Worm (Caenorhabditis elegans): ENCODE data around the gene plc-2.
A peak's percentile ranks its signal among the peaks of the same experiment; 100 is the strongest.

Gene plc-2

DNA sequence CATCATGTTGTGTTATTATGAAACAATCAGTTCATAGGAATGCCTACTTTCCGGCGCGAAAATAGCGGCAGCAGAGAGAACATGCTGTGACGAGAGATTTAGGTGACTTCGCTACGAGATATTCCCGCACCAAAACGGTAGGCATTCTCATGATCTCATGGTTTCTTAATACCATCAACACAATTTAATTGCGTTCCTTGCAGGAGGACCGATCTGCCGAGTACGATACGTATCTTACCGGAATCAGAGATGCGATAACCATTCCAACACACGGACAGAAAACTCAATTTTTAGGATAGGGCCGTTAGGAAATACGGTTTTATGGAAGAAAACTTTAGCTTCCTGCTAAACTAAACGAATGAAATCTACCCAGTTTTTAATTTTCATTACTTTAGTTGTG lies 43.6 kb upstream of the plc-2 start, which contains the start of gene T09F5.1:
Gene T09F5.1 (plus strand): TSS at position 301 of the 400 bp plus-strand sequence.
- TF ChIP-seq tra-1 (GFP tag; IDR thresholded peaks at IDR 0.05) (no peak), nhr-111 (GFP tag; optimal IDR thresholded peaks at IDR 0.05) (no peak), snpc-4 (tag; optimal IDR thresholded peaks at IDR 0.05) (no peak), aha-1 (tag) (no peak), mes-2 (tag; optimal IDR thresholded peaks at IDR 0.05; ENCODE audit: poor library complexity, severe bottlenecking) (no peak), R02D3.7 (tag; optimal IDR thresholded peaks at IDR 0.05) (no peak), tag-97 (GFP tag; IDR thresholded peaks at IDR 0.05) (no peak), hlh-11 (tag; optimal IDR thresholded peaks at IDR 0.05) (no peak), dve-1 (tag; optimal IDR thresholded peaks at IDR 0.05; ENCODE audit: insufficient read depth) (no peak), Y75B8A.6 (GFP tag; IDR thresholded peaks at IDR 0.05) (no peak), T20F7.1 (GFP tag; optimal IDR thresholded peaks at IDR 0.05) (no peak), sdz-12 (GFP tag; optimal IDR thresholded peaks at IDR 0.05) (no peak), F10B5.3 (tag; optimal IDR thresholded peaks at IDR 0.05) (no peak), daf-12 (tag; optimal IDR thresholded peaks at IDR 0.05) (no peak), jun-1 (tag; optimal IDR thresholded peaks at IDR 0.05) (no peak), F37D6.2 (tag; optimal IDR thresholded peaks at IDR 0.05) (no peak), unc-130 (GFP tag; optimal IDR thresholded peaks at IDR 0.05) (no peak)

DNA sequence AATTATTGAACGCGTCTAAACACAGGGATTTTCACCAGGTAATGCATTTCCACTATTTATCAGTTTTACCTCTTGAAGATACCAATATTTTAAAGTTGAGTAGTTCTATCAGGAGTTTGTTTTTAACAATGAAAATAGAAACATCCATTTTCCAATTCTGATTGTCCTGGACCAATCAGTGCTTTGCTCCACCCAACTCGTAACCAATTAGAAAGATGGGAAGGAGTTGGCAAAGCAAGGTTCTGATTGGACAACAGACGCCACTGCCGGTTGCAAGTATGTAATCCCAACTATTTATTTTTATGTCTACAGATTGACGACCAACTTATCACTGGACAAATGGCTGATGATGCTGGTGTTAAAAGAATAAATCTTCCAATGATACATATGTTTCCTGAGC lies 42.2 kb upstream of the plc-2 start:
- TF ChIP-seq ZK337.2 (GFP tag; IDR thresholded peaks at IDR 0.05) (no peak), rbr-2 (tag; optimal IDR thresholded peaks at IDR 0.05) (no peak), pha-4 (GFP tag; IDR thresholded peaks at IDR 0.05) (no peak), pha-4 (tag; optimal IDR thresholded peaks at IDR 0.05) (no peak), unc-130 (GFP tag; optimal IDR thresholded peaks at IDR 0.05) (no peak), unc-62 (GFP tag; optimal IDR thresholded peaks at IDR 0.05 in 1 of 2) (no peak), unc-62 (tag; optimal IDR thresholded peaks at IDR 0.05) (no peak), nhr-42 (GFP tag; IDR thresholded peaks at IDR 0.05) (no peak), duxl-1 (tag; optimal IDR thresholded peaks at IDR 0.05; ENCODE audit: poor library complexity) (no peak), dve-1 (tag; optimal IDR thresholded peaks at IDR 0.05; ENCODE audit: insufficient read depth) (no peak), daf-8 (GFP tag; IDR thresholded peaks at IDR 0.05) (no peak), R02D3.7 (tag; optimal IDR thresholded peaks at IDR 0.05) (no peak), F37D6.2 (tag; optimal IDR thresholded peaks at IDR 0.05) (no peak), D1046.2 (GFP tag; IDR thresholded peaks at IDR 0.05) (no peak), ces-1 (GFP tag; optimal IDR thresholded peaks at IDR 0.05) (no peak), attf-4 (tag; optimal IDR thresholded peaks at IDR 0.05) (no peak), unc-39 (tag; optimal IDR thresholded peaks at IDR 0.05) (no peak), ceh-32 (tag; optimal IDR thresholded peaks at IDR 0.05; ENCODE audit: poor library complexity) (no peak)

DNA sequence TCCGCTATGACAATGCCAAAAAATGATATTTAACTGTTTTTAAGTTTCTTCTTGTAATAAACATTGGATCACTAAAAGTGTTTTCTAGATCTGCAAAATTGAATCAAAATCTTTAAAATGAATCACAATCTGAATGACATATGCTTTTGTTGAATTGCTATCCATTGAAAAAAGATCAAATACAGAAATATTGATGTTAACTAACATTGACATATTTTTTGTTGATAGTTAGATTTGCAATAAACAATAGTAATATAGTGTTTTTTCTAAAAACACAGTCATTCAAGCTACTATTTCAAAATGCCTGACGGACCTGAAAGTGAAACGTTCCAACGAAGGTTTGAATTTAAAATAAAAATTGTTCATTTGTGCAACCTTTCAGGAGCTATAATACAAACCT lies 41.7 kb upstream of the plc-2 start, which contains the start of gene T09F5.2:
Gene T09F5.2 (plus strand): TSS at position 301 of the 400 bp plus-strand sequence.
- TF ChIP-seq ZK546.5 (tag; optimal IDR thresholded peaks at IDR 0.05) (no peak), ztf-11 (tag; optimal IDR thresholded peaks at IDR 0.05) (no peak), ces-1 (GFP tag; optimal IDR thresholded peaks at IDR 0.05) (no peak)

DNA sequence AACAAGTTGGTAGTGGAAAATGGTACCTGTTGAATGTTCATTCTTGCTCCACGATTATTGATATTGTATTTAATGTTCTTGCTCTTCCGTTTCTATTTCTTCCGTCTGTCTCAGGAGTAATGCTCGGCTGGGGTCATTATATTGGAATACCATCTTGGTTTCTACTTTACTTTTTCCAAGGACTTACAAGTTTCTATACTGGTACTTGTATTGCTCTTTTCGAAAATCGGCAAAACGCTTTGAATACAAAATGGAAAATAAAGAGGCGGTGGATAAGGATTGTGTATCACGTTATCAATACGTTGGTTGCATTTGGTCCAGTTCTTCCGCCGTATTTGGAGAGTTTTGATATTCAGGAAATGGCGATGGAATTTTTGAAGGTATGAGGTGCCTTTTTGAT lies 40.4 kb upstream of the plc-2 start:
- TF ChIP-seq unc-62 (GFP tag; optimal IDR thresholded peaks at IDR 0.05 in 1 of 2) (peak in 1 of 2 experiments; percentile 56), unc-62 (tag; optimal IDR thresholded peaks at IDR 0.05) (no peak), aha-1 (tag) (peak; percentile 49), sdz-12 (GFP tag; optimal IDR thresholded peaks at IDR 0.05) (no peak), mdt-29 (GFP tag; IDR thresholded peaks at IDR 0.05) (no peak), nhr-42 (GFP tag; IDR thresholded peaks at IDR 0.05) (no peak)

DNA sequence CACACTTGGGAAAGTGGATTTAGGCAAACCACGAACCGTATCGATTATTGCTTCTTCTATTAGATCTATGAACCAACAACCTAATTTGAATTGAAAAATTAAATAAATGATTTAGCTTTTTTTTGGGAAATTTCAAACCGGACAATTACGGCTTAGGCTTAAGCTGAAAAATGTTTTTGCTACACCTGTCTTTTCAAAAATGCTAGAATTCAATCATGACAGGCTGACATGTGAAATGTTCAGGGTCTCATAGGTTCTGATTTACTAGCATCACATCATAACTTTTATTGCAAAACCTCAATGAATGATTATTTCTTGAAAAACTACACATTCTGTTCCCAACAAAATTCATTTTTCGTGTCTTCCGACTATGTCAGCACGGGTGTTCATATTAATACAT lies 39.1 kb upstream of the plc-2 start, which contains the start of gene srh-55:
Gene srh-55 (plus strand): TSS at position 301 of the 400 bp plus-strand sequence.
- TF ChIP-seq lin-29 (GFP tag; IDR thresholded peaks at IDR 0.05) (no peak), zip-2 (tag; optimal IDR thresholded peaks at IDR 0.05) (no peak), unc-130 (GFP tag; optimal IDR thresholded peaks at IDR 0.05) (no peak), unc-62 (GFP tag; optimal IDR thresholded peaks at IDR 0.05 in 1 of 2) (peak in 1 of 2 experiments; percentile 77), unc-62 (tag; optimal IDR thresholded peaks at IDR 0.05) (no peak), ctbp-1 (GFP tag; IDR thresholded peaks at IDR 0.05) (no peak), pha-4 (GFP tag; IDR thresholded peaks at IDR 0.05) (no peak), pha-4 (tag; optimal IDR thresholded peaks at IDR 0.05) (no peak), saeg-2 (GFP tag; IDR thresholded peaks at IDR 0.05) (no peak), hif-1 (tag; optimal IDR thresholded peaks at IDR 0.05) (no peak)

Measured in whole organism, L4 larva.